Worm (Caenorhabditis elegans) whole organism, L1 larva: ENCODE results near the gene C18E9.9.

ENCODE experiments used
- ceh-90 ChIP-seq: sonication (generic microtip); optimal IDR thresholded peaks from 2 replicates; lab custom pipeline; 2016; ENCODE audit warnings: missing genetic modification characterization, missing compliant biosample characterization
- egl-27 ChIP-seq, 2 experiments: fragments of 150-350 bp in 1 of 2; sonication (generic microtip); optimal IDR thresholded peaks; 3 replicates each; lab custom pipeline; 2017 to 2018; ENCODE audit warnings: missing biosample characterization in 2 of 2, missing genetic modification characterization in 2 of 2, missing genetic modification reagents in 2 of 2
- sox-4 ChIP-seq: sonication (generic microtip); optimal IDR thresholded peaks from 2 replicates; lab custom pipeline; 2016; ENCODE audit warnings: missing genetic modification characterization, missing compliant biosample characterization

DNA sequence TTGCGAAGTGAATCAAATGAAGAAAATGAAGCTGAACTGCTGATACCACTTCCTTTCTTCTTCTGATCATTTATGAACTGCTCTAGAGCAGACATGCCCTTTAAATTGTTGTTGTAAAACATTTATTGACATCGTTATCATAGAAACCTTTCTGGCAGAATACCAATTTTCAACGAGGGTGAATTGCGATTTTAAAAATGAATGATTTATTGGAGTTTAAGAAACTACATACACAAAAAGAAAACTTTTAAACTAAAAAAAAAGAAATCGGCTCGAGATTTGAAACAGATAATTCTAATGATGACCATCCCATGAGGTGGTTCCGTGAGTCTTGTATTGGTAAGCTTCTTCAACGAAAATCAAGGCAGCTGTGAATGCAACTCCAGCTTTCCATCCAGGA is 25.3 kb downstream of the C18E9.9 start, which contains the start of gene sftd-3:
- TF ChIP-seq egl-27 (tag; optimal IDR thresholded peaks at IDR 0.05; lab: Kevin White, UChicago) (no peak), sox-4 (tag; lab: Kevin White, UChicago) (no peak), ceh-90 (no peak)
